Worm (Caenorhabditis elegans) whole organism, L4 larva: Measurements from ENCODE around the gene Y75B12B.13.
"Not testable (repeated sequence)": the region's sequence is repeated elsewhere in the genome, so short reads cannot be mapped to it uniquely, and the experiment has no call there.

Experiments used
- R02D3.7 ChIP-seq: fragments of 150-350 bp; sonication (generic microtip); optimal IDR thresholded peaks from 3 replicates; lab custom pipeline; 2014; ENCODE audit warnings: missing biosample characterization, missing genetic modification characterization
- T20F7.1 ChIP-seq: fragments of 200-800 bp; sonication (Bioruptor generic); optimal IDR thresholded peaks from 2 replicates; lab custom pipeline; 2018; ENCODE audit warnings: mild to moderate bottlenecking, missing genetic modification characterization, missing compliant biosample characterization
- ama-1 ChIP-seq: fragments of 150-350 bp; optimal IDR thresholded peaks from 2 replicates; lab custom pipeline; 2014; ENCODE audit warnings: inconsistent platforms, mixed read lengths
- ceh-82 ChIP-seq: sonication (generic microtip); optimal IDR thresholded peaks from 2 replicates; lab custom pipeline; 2017; ENCODE audit warnings: missing biosample characterization, missing genetic modification characterization
- dve-1 ChIP-seq: sonication (generic microtip); optimal IDR thresholded peaks from 2 replicates; lab custom pipeline; 2017; ENCODE audit warnings: antibody characterized with exemption, mild to moderate bottlenecking, missing genetic modification characterization, missing compliant biosample characterization; ENCODE audit not compliant: insufficient read depth
- fkh-10 ChIP-seq: fragments of 150-350 bp; optimal IDR thresholded peaks from 2 replicates; lab custom pipeline; 2014; ENCODE audit warnings: missing biosample characterization, missing genetic modification reagents, missing genetic modification characterization
- lin-29 ChIP-seq: fragments of 200-800 bp; sonication (Bioruptor generic); IDR thresholded peaks from 2 replicates; pipeline ENCODE4 v1.3.6; 2022; ENCODE audit warnings: missing genetic modification reagents, missing genetic modification characterization, missing compliant biosample characterization
- nhr-237 ChIP-seq: sonication (generic microtip); optimal IDR thresholded peaks from 2 replicates; lab custom pipeline; 2017; ENCODE audit warnings: missing biosample characterization, missing genetic modification characterization
- nhr-6 ChIP-seq: fragments of 150-350 bp; optimal IDR thresholded peaks from 2 replicates; lab custom pipeline; 2014; ENCODE audit warnings: missing biosample characterization, missing genetic modification characterization
- nhr-77 ChIP-seq: fragments of 150-350 bp; optimal IDR thresholded peaks from 2 replicates; lab custom pipeline; 2014; ENCODE audit warnings: missing biosample characterization, missing genetic modification characterization
- ztf-7 ChIP-seq: fragments of 150-350 bp; optimal IDR thresholded peaks from 2 replicates; lab custom pipeline; 2014; ENCODE audit warnings: missing biosample characterization, missing genetic modification characterization

ce11 chrV:15215175-15215574 lies 21.4 kb upstream of the Y75B12B.13 start, which contains the start of gene sri-26:
- TF ChIP-seq nhr-6 (tag; lab: Kevin White, UChicago); dve-1 (tag; lab: Kevin White, UChicago); nhr-237; fkh-10 (GFP tag; lab: Kevin White, UChicago); ceh-82 (tag; lab: Kevin White, UChicago); T20F7.1 (GFP tag; lab: Kevin White, UChicago); ama-1 (lab: Kevin White, UChicago); R02D3.7; ztf-7 (tag; lab: Kevin White, UChicago); nhr-77 (tag; lab: Kevin White, UChicago); lin-29 (GFP tag; lab: Robert Waterston, UW): not testable (repeated sequence)
